Fruit fly (Drosophila melanogaster): Measurements from ENCODE around the gene Alp1.

Alp1 gene

DNA sequence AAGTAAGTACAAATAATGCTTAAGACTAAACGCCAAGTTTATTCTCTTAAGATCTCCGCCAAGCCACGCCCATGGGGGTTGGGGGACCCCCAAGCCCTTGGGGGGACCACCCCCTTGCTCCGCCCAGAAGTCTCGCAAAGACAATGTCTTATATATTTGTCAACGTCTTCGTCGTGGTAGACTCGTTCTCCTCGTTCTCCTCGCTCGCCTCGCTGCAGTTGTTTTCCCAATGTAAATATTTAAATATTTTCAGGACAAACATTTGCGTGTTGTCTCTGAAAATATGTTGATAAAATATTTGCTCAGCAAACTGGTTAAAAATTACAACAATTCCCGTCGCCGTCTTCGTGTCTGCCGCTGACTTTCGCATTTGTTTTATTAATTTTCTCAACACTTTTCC lies 19.6 kb upstream of the Alp1 start (continued):
- TF ChIP-seq CG4854 (GFP tag; optimal IDR thresholded peaks at IDR 0.05) (peak; percentile 53), Nf-YA (GFP tag; IDR thresholded peaks at IDR 0.05) (0 out of 2 replicates have a peak, but pooled peaks have one; percentile 19), peb (GFP tag; IDR thresholded peaks at IDR 0.05) (0 out of 2 replicates have a peak, but pooled peaks have one; percentile 14), gsb-n (tag; optimal IDR thresholded peaks at IDR 0.05) (peak; percentile 92), zen2 (GFP tag; IDR thresholded peaks at IDR 0.05; ENCODE audit: partially characterized antibody) (no peak), emc (GFP tag; optimal IDR thresholded peaks at IDR 0.05) (no peak), unpg (GFP tag; optimal IDR thresholded peaks at IDR 0.05) (peak; percentile 76), crol (GFP tag; IDR thresholded peaks at IDR 0.05) (peak; percentile 56), CG3838 (GFP tag; optimal IDR thresholded peaks at IDR 0.05) (peak; percentile 57), Dbx (GFP tag; IDR thresholded peaks at IDR 0.05) (no peak), CG9437 (GFP tag; optimal IDR thresholded peaks at IDR 0.05) (no peak), maf-S (GFP tag; optimal IDR thresholded peaks at IDR 0.05) (no peak), CG12391 (tag; optimal IDR thresholded peaks at IDR 0.05) (peak; percentile 71), CG10267 (tag; optimal IDR thresholded peaks at IDR 0.05) (peak; percentile 76), Sry-β (GFP tag; optimal IDR thresholded peaks at IDR 0.05) (peak; percentile 63), gem (tag; optimal IDR thresholded peaks at IDR 0.05) (peak; percentile 88), knrl (GFP tag; IDR thresholded peaks at IDR 0.05; ENCODE audit: partially characterized antibody) (no peak), Sox100B (GFP tag; optimal IDR thresholded peaks at IDR 0.05) (peak; percentile 66), CG2712 (tag; optimal IDR thresholded peaks at IDR 0.05) (peak; percentile 91), zf30C (GFP tag; optimal IDR thresholded peaks at IDR 0.05) (no peak), ATbp (GFP tag; optimal IDR thresholded peaks at IDR 0.05) (peak; percentile 80), HHEX (GFP tag; optimal IDR thresholded peaks at IDR 0.05) (peak; percentile 64), nom (GFP tag; optimal IDR thresholded peaks at IDR 0.05) (no peak), Side (GFP tag; optimal IDR thresholded peaks at IDR 0.05) (peak; percentile 16), Eip74EF (GFP tag; optimal IDR thresholded peaks at IDR 0.05) (peak in 1 of 2 experiments; percentile 6), Chrac-16 (GFP tag; optimal IDR thresholded peaks at IDR 0.05) (no peak), bigmax (GFP tag; optimal IDR thresholded peaks at IDR 0.05) (peak; percentile 22), kah (GFP tag; optimal IDR thresholded peaks at IDR 0.05) (peak; percentile 21), CG10979 (tag; optimal IDR thresholded peaks at IDR 0.05) (peak; percentile 79), Trl (optimal IDR thresholded peaks at IDR 0.05) (no peak), Trl (GFP tag; optimal IDR thresholded peaks at IDR 0.05) (peak; percentile 63), CG43689 (GFP tag; IDR thresholded peaks at IDR 0.05) (no peak), CG3726 (GFP tag; IDR thresholded peaks at IDR 0.05) (no peak), z (GFP tag; IDR thresholded peaks at IDR 0.05) (0 out of 3 replicates have a peak, but pooled peaks have one; percentile 35), Lpt (GFP tag; optimal IDR thresholded peaks at IDR 0.05) (no peak), mirr (GFP tag; optimal IDR thresholded peaks at IDR 0.05) (no peak), cato (GFP tag; optimal IDR thresholded peaks at IDR 0.05; ENCODE audit: borderline replicate concordance) (no peak), CG12071 (GFP tag; optimal IDR thresholded peaks at IDR 0.05) (peak; percentile 20), psq (GFP tag; optimal IDR thresholded peaks at IDR 0.05) (no peak), Hr39 (optimal IDR thresholded peaks at IDR 0.05) (no peak), CkIIα-i1 (GFP tag; IDR thresholded peaks at IDR 0.05) (no peak), lmd (GFP tag; IDR thresholded peaks at IDR 0.05) (no peak), Ada2b (GFP tag; IDR thresholded peaks at IDR 0.05) (no peak), Sox102F (GFP tag; optimal IDR thresholded peaks at IDR 0.05) (peak; percentile 68), CG1792 (GFP tag; optimal IDR thresholded peaks at IDR 0.05) (peak; percentile 62), B-H1 (GFP tag; IDR thresholded peaks at IDR 0.05) (peak; percentile 15; the same call in 1 of the 3 replicates), gcm (GFP tag; optimal IDR thresholded peaks at IDR 0.05) (peak; percentile 75), Hmr (GFP tag; optimal IDR thresholded peaks at IDR 0.05) (peak; percentile 12), H2.0 (GFP tag; IDR thresholded peaks at IDR 0.05) (peak; percentile 37; the same call in 1 of the 2 replicates), CG12299 (tag; optimal IDR thresholded peaks at IDR 0.05) (peak; percentile 9), cwo (GFP tag; optimal IDR thresholded peaks at IDR 0.05) (no peak)

Data from whole organism, embryonic.